Fruit fly (Drosophila melanogaster): ENCODE results near the gene Dph3.

Gene Dph3

DNA sequence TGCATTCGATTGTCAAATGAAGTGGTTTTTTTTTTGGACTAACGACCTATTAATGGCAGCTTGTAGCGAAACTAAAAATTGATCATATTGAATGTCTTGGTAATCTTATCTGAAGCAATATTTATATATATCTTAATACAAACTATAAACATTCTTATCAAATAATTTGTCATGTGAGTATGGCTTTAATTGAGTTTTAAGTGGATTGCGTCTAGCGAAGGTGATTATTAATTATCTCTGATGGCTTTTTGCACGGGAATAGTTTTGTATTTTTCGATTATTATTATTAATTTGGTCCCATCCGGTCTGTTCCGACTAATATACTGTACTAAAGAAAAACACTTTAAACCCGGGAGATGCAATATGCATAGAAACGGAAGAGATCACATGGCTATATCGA lies 15.2 kb downstream of the Dph3 start:
- TF ChIP-seq brk (GFP tag; optimal IDR thresholded peaks at IDR 0.05), result no peak
- no peak for TF ChIP-seq Sp1 (GFP tag; optimal IDR thresholded peaks at IDR 0.05)
- no peak for TF ChIP-seq Vsx2 (GFP tag; optimal IDR thresholded peaks at IDR 0.05; ENCODE audit: partially characterized antibody)
- TF ChIP-seq jim (GFP tag; optimal IDR thresholded peaks at IDR 0.05), result no peak
- no peak for TF ChIP-seq br (GFP tag; optimal IDR thresholded peaks at IDR 0.05)
- no peak for TF ChIP-seq usp (GFP tag; optimal IDR thresholded peaks at IDR 0.05)
- TF ChIP-seq Hr78 (GFP tag; optimal IDR thresholded peaks at IDR 0.05), result no peak
- TF ChIP-seq CG9705 (GFP tag; optimal IDR thresholded peaks at IDR 0.05), result no peak
- no peak for TF ChIP-seq Hnf4 (GFP tag; optimal IDR thresholded peaks at IDR 0.05)
- no peak for TF ChIP-seq dsf (GFP tag; optimal IDR thresholded peaks at IDR 0.05; ENCODE audit: borderline replicate concordance)
- no peak for TF ChIP-seq sage (GFP tag; optimal IDR thresholded peaks at IDR 0.05)
- TF ChIP-seq ey (GFP tag; optimal IDR thresholded peaks at IDR 0.05), result no peak
- TF ChIP-seq rgr (GFP tag; optimal IDR thresholded peaks at IDR 0.05), result no peak
- TF ChIP-seq Jra (GFP tag; optimal IDR thresholded peaks at IDR 0.05), result no peak
- no peak for TF ChIP-seq tai (GFP tag; optimal IDR thresholded peaks at IDR 0.05)
- no peak for TF ChIP-seq OdsH (GFP tag; optimal IDR thresholded peaks at IDR 0.05)

DNA sequence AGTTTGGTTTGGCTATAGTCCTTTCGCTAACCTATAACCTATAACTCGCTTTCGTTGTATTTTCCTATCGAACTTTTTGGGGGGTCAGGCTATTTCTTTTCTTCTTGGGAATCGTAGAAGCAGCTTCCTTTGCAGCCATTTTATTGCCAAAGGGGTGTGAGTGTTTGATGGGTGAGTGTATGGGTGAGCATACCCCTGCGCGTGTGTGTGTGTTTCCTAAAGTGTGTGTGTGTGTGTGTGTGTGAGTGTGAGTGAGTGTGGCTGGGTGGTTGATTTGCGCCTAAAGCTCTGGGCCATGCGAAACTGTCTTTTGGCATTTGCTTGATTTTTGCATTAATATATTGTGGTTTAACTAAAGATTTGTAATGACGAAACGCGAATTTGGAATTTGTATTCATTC lies 22.1 kb downstream of the Dph3 start:
- TF ChIP-seq CrebA (GFP tag; optimal IDR thresholded peaks at IDR 0.05; ENCODE audit: borderline replicate concordance), result no peak
- no peak for TF ChIP-seq dmrt93B (GFP tag; optimal IDR thresholded peaks at IDR 0.05)
- TF ChIP-seq Dfd (GFP tag; optimal IDR thresholded peaks at IDR 0.05), result peak; percentile 66

DNA sequence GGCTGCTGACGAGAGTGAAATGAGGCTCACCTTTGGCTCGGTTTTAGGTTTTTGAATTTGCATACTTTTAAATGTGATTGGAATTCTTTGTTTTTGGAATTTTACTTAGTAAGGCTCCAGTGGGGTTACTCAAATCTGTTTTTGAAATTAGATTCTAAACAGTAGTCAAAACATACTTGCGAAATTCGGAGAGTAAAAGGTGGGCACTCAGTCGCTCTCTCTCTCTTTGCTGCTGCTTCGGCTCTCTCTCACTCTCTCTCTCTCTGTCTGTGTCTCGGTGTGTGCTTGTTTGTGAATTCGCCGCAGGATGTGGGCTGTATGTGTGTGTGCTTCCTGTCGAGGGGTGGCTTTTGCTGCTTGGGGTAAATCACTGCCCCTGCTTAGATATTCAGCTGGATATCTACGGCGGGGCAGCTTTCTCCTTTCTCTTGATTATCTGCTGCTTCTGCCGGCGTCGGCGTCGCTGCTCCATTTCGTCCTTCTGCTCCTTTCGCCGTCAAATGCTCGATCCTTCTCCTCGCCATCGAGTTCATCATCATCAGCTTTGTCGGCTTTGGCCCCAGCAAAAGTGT lies 22.8 kb downstream of the Dph3 start:
- no peak for TF ChIP-seq psq (GFP tag; optimal IDR thresholded peaks at IDR 0.05)
- TF ChIP-seq Dif (GFP tag; optimal IDR thresholded peaks at IDR 0.05; ENCODE audit: partially characterized antibody), result peak; percentile 24
- no peak for TF ChIP-seq GATAd (GFP tag; optimal IDR thresholded peaks at IDR 0.05)
- no peak for TF ChIP-seq Jra (GFP tag; optimal IDR thresholded peaks at IDR 0.05)
- no peak for TF ChIP-seq sage (GFP tag; optimal IDR thresholded peaks at IDR 0.05)
- no peak for TF ChIP-seq OdsH (GFP tag; optimal IDR thresholded peaks at IDR 0.05)

DNA sequence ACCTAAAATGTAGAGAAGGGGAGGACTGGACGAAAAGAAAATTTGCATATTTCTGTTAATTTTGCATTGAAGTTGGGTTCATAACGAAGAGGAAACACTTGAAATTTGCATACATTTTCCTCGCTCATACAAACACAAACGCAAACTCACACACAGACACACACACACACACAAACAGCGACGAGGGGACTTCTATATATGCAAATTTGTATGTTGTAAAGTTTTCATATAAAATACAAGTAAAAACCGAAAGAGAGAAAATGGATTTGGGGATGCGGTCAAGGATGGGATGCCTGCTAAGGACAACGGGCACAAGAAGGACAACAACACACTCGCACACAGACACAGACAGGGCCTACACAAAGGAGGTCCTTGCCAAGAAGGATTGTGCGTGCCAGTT lies 25.8 kb downstream of the Dph3 start:
- no peak for TF ChIP-seq br (GFP tag; optimal IDR thresholded peaks at IDR 0.05)
- TF ChIP-seq Abd-B (GFP tag; optimal IDR thresholded peaks at IDR 0.05), result no peak
- TF ChIP-seq dsf (GFP tag; optimal IDR thresholded peaks at IDR 0.05; ENCODE audit: borderline replicate concordance), result no peak
- TF ChIP-seq h (GFP tag; optimal IDR thresholded peaks at IDR 0.05), result no peak

DNA sequence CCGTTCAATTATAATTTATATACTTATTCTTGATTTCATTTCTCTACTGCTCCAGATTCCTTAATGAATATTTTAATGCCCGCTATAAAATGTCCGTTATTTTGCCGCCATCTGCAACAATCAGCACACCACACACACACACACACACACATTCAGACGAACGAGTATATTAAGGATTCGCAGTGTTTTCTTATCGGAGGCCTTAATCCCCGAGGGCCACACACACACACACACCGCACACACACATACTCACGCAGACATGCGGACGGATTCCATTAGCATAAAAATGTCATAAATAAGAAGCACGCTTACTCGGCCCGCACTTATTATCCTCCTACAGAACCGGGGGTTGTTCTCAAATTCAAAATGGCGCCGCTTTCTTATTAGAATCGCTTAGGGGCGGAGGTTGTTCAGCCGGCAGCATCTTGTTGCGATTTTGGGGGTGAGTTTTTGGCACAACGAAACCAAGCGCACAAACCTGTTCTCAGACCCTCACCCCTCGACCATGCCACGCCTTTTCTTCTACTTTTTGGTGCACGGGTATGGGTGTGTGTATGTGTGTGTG lies 29.3 kb downstream of the Dph3 start:
- TF ChIP-seq br (GFP tag; optimal IDR thresholded peaks at IDR 0.05) (no peak), dl (GFP tag; optimal IDR thresholded peaks at IDR 0.05; ENCODE audit: insufficient read depth in 1 of 2, partially characterized antibody in 2 of 2) (no peak), CrebA (GFP tag; optimal IDR thresholded peaks at IDR 0.05; ENCODE audit: borderline replicate concordance) (no peak), Dfd (GFP tag; optimal IDR thresholded peaks at IDR 0.05) (peak; percentile 62)

DNA sequence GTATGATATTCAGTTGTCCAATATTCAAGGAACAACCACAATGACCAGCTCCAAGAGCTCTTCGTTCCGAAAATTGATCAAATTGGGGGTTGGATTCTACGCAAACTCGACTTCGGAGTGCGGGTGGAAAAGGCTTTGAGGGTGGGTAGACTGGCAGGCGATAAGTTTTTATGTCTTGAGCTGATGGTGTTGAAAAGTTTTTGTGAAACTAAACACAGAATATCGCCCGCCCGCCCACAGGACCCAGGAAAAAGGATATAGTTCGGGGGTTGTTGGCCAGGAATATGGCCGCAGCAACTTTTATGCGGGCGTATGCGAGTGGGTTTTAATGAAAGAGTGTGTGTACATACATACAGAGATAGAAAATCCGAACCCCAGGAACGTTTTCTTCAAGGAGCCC lies 31.9 kb downstream of the Dph3 start:
- TF ChIP-seq Jra (GFP tag; optimal IDR thresholded peaks at IDR 0.05) (no peak), brk (GFP tag; optimal IDR thresholded peaks at IDR 0.05) (no peak), dl (GFP tag; optimal IDR thresholded peaks at IDR 0.05; ENCODE audit: insufficient read depth in 1 of 2, partially characterized antibody in 2 of 2) (no peak), psq (GFP tag; optimal IDR thresholded peaks at IDR 0.05) (no peak), CG9705 (GFP tag; optimal IDR thresholded peaks at IDR 0.05) (no peak), Sp1 (GFP tag; optimal IDR thresholded peaks at IDR 0.05) (no peak), HLH106 (tag; optimal IDR thresholded peaks at IDR 0.05) (no peak), Dfd (GFP tag; optimal IDR thresholded peaks at IDR 0.05) (no peak), GATAd (GFP tag; optimal IDR thresholded peaks at IDR 0.05) (no peak), lola (GFP tag; optimal IDR thresholded peaks at IDR 0.05) (no peak), tai (GFP tag; optimal IDR thresholded peaks at IDR 0.05) (no peak), Abd-B (GFP tag; optimal IDR thresholded peaks at IDR 0.05) (no peak)

Measured in whole organism, wandering third instar larva.